Worm (Caenorhabditis elegans): ENCODE results near the gene T26H5.4.

DNA sequence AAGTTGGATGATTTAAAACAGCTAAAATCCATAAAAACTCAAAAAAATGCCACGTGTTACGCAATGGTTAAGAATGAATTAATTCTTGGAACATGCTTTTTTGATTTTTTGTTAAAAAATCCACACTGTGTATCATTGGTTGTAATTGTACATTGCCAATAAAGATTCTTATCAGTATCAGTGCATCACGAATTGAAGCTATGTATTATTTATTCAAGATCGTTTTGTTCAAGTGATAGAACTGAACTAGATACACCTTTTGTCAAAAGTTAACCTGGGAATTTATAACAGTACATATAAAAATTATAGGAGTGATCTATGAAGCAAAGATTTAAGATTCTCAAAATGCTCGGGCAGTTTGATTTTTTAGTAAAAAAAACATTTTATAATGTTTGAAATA is 13.9 kb downstream of the T26H5.4 start:
- no peak for TF ChIP-seq hlh-13 (GFP tag; optimal IDR thresholded peaks at IDR 0.05)
- TF ChIP-seq pqm-1 (tag; optimal IDR thresholded peaks at IDR 0.05), result no peak

Data from whole organism, late embryonic.